Fruit fly (Drosophila melanogaster) whole organism, embryonic: ENCODE results near the gene CG6788.

Source experiments
- CG1024 ChIP-seq: fragments of 200-800 bp; sonication (Bioruptor generic); IDR thresholded peaks from 2 replicates; pipeline ENCODE4 v1.3.6; 2022; ENCODE audit warnings: missing biosample characterization, missing genetic modification characterization
- CG11247 ChIP-seq: fragments of 200-800 bp; sonication (Bioruptor generic); IDR thresholded peaks from 2 replicates; pipeline ENCODE4 v1.3.6; 2022; ENCODE audit warnings: missing biosample characterization, missing genetic modification characterization
- CG11560 ChIP-seq: fragments of 200-800 bp; sonication (Bioruptor generic); IDR thresholded peaks from 3 replicates; pipeline ENCODE4 v1.3.6; 2022; ENCODE audit warnings: missing biosample characterization, missing genetic modification characterization
- CG12155 ChIP-seq: fragments of 200-800 bp; sonication (Bioruptor generic); optimal IDR thresholded peaks from 3 replicates; lab custom pipeline; 2016; ENCODE audit warnings: missing biosample characterization, missing genetic modification characterization
- CG12219 ChIP-seq: fragments of 200-800 bp; sonication (Bioruptor generic); optimal IDR thresholded peaks from 3 replicates; lab custom pipeline; 2018; ENCODE audit warnings: missing biosample characterization, mild to moderate bottlenecking, missing genetic modification characterization
- CG13296 ChIP-seq: fragments of 200-800 bp; sonication (Bioruptor generic); optimal IDR thresholded peaks from 3 replicates; lab custom pipeline; 2018; ENCODE audit warnings: missing biosample characterization, mild to moderate bottlenecking, missing genetic modification characterization
- CG13424 ChIP-seq: fragments of 200-800 bp; sonication (Bioruptor generic); optimal IDR thresholded peaks from 2 replicates; lab custom pipeline; 2019; ENCODE audit warnings: missing biosample characterization, mild to moderate bottlenecking, missing genetic modification characterization, moderate library complexity
- CG15269 ChIP-seq: fragments of 200-800 bp; sonication (Bioruptor generic); optimal IDR thresholded peaks from 2 replicates; lab custom pipeline; 2018; ENCODE audit warnings: missing biosample characterization, mild to moderate bottlenecking, missing genetic modification characterization, moderate library complexity
- CG18599 ChIP-seq: fragments of 200-800 bp; sonication (Bioruptor generic); optimal IDR thresholded peaks from 3 replicates; lab custom pipeline; 2017; ENCODE audit warnings: missing biosample characterization, missing genetic modification characterization, mild to moderate bottlenecking, moderate library complexity, missing genetic modification reagents
- CG18619 ChIP-seq: fragments of 200-800 bp; sonication (Bioruptor generic); optimal IDR thresholded peaks from 3 replicates; lab custom pipeline; 2017; ENCODE audit warnings: missing biosample characterization, mild to moderate bottlenecking, missing genetic modification characterization
- CG30403 ChIP-seq: fragments of 200-800 bp; sonication (Bioruptor generic); optimal IDR thresholded peaks from 3 replicates; lab custom pipeline; 2016; ENCODE audit warnings: missing biosample characterization, missing genetic modification characterization
- CG31388 ChIP-seq: fragments of 200-800 bp; sonication (Bioruptor generic); optimal IDR thresholded peaks from 2 replicates; lab custom pipeline; 2016; ENCODE audit warnings: missing biosample characterization, missing genetic modification characterization
- CG33213 ChIP-seq: fragments of 200-800 bp; sonication (Bioruptor generic); optimal IDR thresholded peaks from 3 replicates; lab custom pipeline; 2016; ENCODE audit warnings: missing biosample characterization, missing genetic modification characterization
- CG33557 ChIP-seq: fragments of 200-800 bp; sonication (Bioruptor generic); optimal IDR thresholded peaks from 2 replicates; lab custom pipeline; 2019; ENCODE audit warnings: missing biosample characterization, mild to moderate bottlenecking, missing genetic modification characterization, moderate library complexity
- CG3995 ChIP-seq: fragments of 200-800 bp; sonication (Bioruptor generic); optimal IDR thresholded peaks from 3 replicates; lab custom pipeline; 2016; ENCODE audit warnings: missing biosample characterization, missing genetic modification characterization
- CG42726 ChIP-seq: fragments of 200-800 bp; sonication (Bioruptor generic); IDR thresholded peaks from 2 replicates; pipeline ENCODE4 v1.3.6; 2022; ENCODE audit warnings: missing biosample characterization, missing genetic modification characterization; ENCODE audit not compliant: partially characterized antibody
- CG4282 ChIP-seq: fragments of 200-800 bp; sonication (Bioruptor generic); optimal IDR thresholded peaks from 2 replicates; lab custom pipeline; 2016; ENCODE audit warnings: missing biosample characterization, missing genetic modification characterization
- CG4360 ChIP-seq: fragments of 200-800 bp; sonication (Bioruptor generic); IDR thresholded peaks from 2 replicates; pipeline ENCODE4 v1.3.6; 2022; ENCODE audit warnings: missing biosample characterization, missing genetic modification characterization
- CG4424 ChIP-seq: fragments of 200-800 bp; sonication (Bioruptor generic); optimal IDR thresholded peaks from 3 replicates; lab custom pipeline; 2016; ENCODE audit warnings: missing biosample characterization, missing genetic modification characterization
- CG6272 ChIP-seq: fragments of 200-800 bp; sonication (Bioruptor generic); IDR thresholded peaks from 2 replicates; pipeline ENCODE4 v1.3.6; 2022; ENCODE audit warnings: missing biosample characterization, missing genetic modification characterization
- CG7556 ChIP-seq: fragments of 200-800 bp; sonication (Bioruptor generic); optimal IDR thresholded peaks from 2 replicates; lab custom pipeline; 2017; ENCODE audit warnings: missing biosample characterization, mild to moderate bottlenecking, missing genetic modification characterization
- CG8478 ChIP-seq: fragments of >200 bp; optimal IDR thresholded peaks from 2 replicates; lab custom pipeline; 2018
- CG8765 ChIP-seq: fragments of 200-800 bp; sonication (Bioruptor generic); IDR thresholded peaks from 2 replicates; pipeline ENCODE4 v1.3.6; 2022; ENCODE audit warnings: missing biosample characterization, missing genetic modification characterization
- CG9727 ChIP-seq: fragments of 200-800 bp; sonication (Bioruptor generic); optimal IDR thresholded peaks from 3 replicates; lab custom pipeline; 2017; ENCODE audit warnings: missing biosample characterization, mild to moderate bottlenecking, missing genetic modification characterization
- Chrac-16 ChIP-seq: fragments of 200-800 bp; sonication (Bioruptor generic); optimal IDR thresholded peaks from 3 replicates; lab custom pipeline; 2016; ENCODE audit warnings: missing biosample characterization, missing genetic modification characterization
- Dad ChIP-seq: fragments of 200-800 bp; sonication (Bioruptor generic); optimal IDR thresholded peaks from 3 replicates; lab custom pipeline; 2016; ENCODE audit warnings: missing biosample characterization, missing genetic modification characterization
- Doc3 ChIP-seq: fragments of 200-800 bp; sonication (Bioruptor generic); IDR thresholded peaks from 3 replicates; pipeline ENCODE4 v1.3.6; 2022; ENCODE audit warnings: missing biosample characterization, missing genetic modification characterization; ENCODE audit not compliant: partially characterized antibody
- Drgx ChIP-seq: fragments of 200-800 bp; sonication (Bioruptor generic); IDR thresholded peaks from 2 replicates; pipeline ENCODE4 v1.3.6; 2022; ENCODE audit warnings: missing biosample characterization, missing genetic modification characterization
- Jarid2 ChIP-seq: fragments of 200-800 bp; sonication (Bioruptor generic); optimal IDR thresholded peaks from 3 replicates; lab custom pipeline; 2017; ENCODE audit warnings: mild to moderate bottlenecking, missing biosample characterization, missing genetic modification reagents, missing genetic modification characterization
- MBD-R2 ChIP-seq: fragments of 200-800 bp; sonication (Bioruptor generic); IDR thresholded peaks from 2 replicates; pipeline ENCODE4 v1.3.6; 2022; ENCODE audit warnings: missing biosample characterization, missing genetic modification characterization
- Nf-YC ChIP-seq: fragments of 200-800 bp; optimal IDR thresholded peaks from 3 replicates; lab custom pipeline; 2019; ENCODE audit warnings: missing biosample characterization, mild to moderate bottlenecking, missing genetic modification characterization, moderate library complexity
- Oli ChIP-seq: fragments of 200-800 bp; sonication (Bioruptor generic); optimal IDR thresholded peaks from 2 replicates; lab custom pipeline; 2018; ENCODE audit warnings: missing biosample characterization, mild to moderate bottlenecking, missing genetic modification characterization, moderate library complexity
- Sry-δ ChIP-seq: fragments of 200-800 bp; sonication (Bioruptor generic); optimal IDR thresholded peaks from 2 replicates; lab custom pipeline; 2016; ENCODE audit warnings: missing biosample characterization, missing genetic modification characterization
- Xbp1 ChIP-seq: fragments of 200-800 bp; sonication (Bioruptor generic); optimal IDR thresholded peaks from 3 replicates; lab custom pipeline; 2016; ENCODE audit warnings: missing biosample characterization, mild to moderate bottlenecking, missing genetic modification characterization
- Xrp1 ChIP-seq: fragments of 200-800 bp; sonication (Bioruptor generic); IDR thresholded peaks from 2 replicates; pipeline ENCODE4 v1.3.6; 2022; ENCODE audit warnings: missing biosample characterization, missing genetic modification characterization
- bbx ChIP-seq: fragments of 200-800 bp; sonication (Bioruptor generic); IDR thresholded peaks from 2 replicates; pipeline ENCODE4 v1.3.6; 2022; ENCODE audit warnings: missing biosample characterization, missing genetic modification characterization; ENCODE audit not compliant: partially characterized antibody
- bsh ChIP-seq, 2 experiments: fragments of 200-800 bp; sonication (Bioruptor generic); optimal IDR thresholded peaks; 2 replicates each; lab custom pipeline; 2017 to 2018; ENCODE audit warnings: mild to moderate bottlenecking in 2 of 2, missing biosample characterization in 2 of 2, missing genetic modification characterization in 2 of 2, moderate library complexity in 1 of 2
- btn ChIP-seq: fragments of 200-800 bp; sonication (Bioruptor generic); optimal IDR thresholded peaks from 2 replicates; lab custom pipeline; 2016; ENCODE audit warnings: missing biosample characterization, missing genetic modification characterization
- cas ChIP-seq: fragments of 200-800 bp; sonication (Bioruptor generic); IDR thresholded peaks from 2 replicates; pipeline ENCODE4 v1.3.6; 2022; ENCODE audit warnings: missing biosample characterization, missing genetic modification characterization
- cg ChIP-seq: fragments of 200-800 bp; sonication (Bioruptor generic); optimal IDR thresholded peaks from 3 replicates; lab custom pipeline; 2019; ENCODE audit warnings: missing biosample characterization, mild to moderate bottlenecking, missing genetic modification characterization, moderate library complexity
- grau ChIP-seq: fragments of 200-800 bp; optimal IDR thresholded peaks from 3 replicates; lab custom pipeline; 2019; ENCODE audit warnings: missing biosample characterization, mild to moderate bottlenecking, missing genetic modification characterization, moderate library complexity
- ken ChIP-seq: fragments of 200-800 bp; sonication (Bioruptor generic); IDR thresholded peaks from 3 replicates; pipeline ENCODE4 v1.3.6; 2022; ENCODE audit warnings: missing biosample characterization, missing genetic modification characterization
- lilli ChIP-seq: fragments of 200-800 bp; sonication (Bioruptor generic); optimal IDR thresholded peaks from 3 replicates; lab custom pipeline; 2016; ENCODE audit warnings: missing biosample characterization, missing genetic modification characterization
- peb ChIP-seq: fragments of 200-800 bp; sonication (Bioruptor generic); IDR thresholded peaks from 2 replicates; pipeline ENCODE4 v1.3.6; 2022; ENCODE audit warnings: missing biosample characterization, missing genetic modification characterization
- prd ChIP-seq, 3 experiments: fragments of >200 bp in 2 of 3; fragments of 200-800 bp in 1 of 3; sonication (Bioruptor generic) in 1 of 3; optimal IDR thresholded peaks in 2 of 3; IDR thresholded peaks in 1 of 3; 2 replicates in 2 of 3; 3 replicates in 1 of 3; pipeline versions ENCODE4 v1.3.6 to Lab custom; 2017 to 2022; ENCODE audit warnings: missing biosample characterization in 1 of 3, missing genetic modification characterization in 1 of 3
- salm ChIP-seq: fragments of 200-800 bp; sonication (Bioruptor generic); optimal IDR thresholded peaks from 2 replicates; lab custom pipeline; 2018; ENCODE audit warnings: missing biosample characterization, mild to moderate bottlenecking, missing genetic modification characterization
- trh ChIP-seq: fragments of 200-800 bp; sonication (Bioruptor generic); optimal IDR thresholded peaks from 2 replicates; lab custom pipeline; 2016; ENCODE audit warnings: missing biosample characterization, missing genetic modification characterization
- unpg ChIP-seq: fragments of 200-800 bp; sonication (Bioruptor generic); optimal IDR thresholded peaks from 3 replicates; lab custom pipeline; 2018; ENCODE audit warnings: missing biosample characterization, mild to moderate bottlenecking, missing genetic modification characterization, moderate library complexity
- vnd ChIP-seq: fragments of 200-800 bp; sonication (Bioruptor generic); IDR thresholded peaks from 3 replicates; pipeline ENCODE4 v1.3.6; 2022; ENCODE audit warnings: missing biosample characterization, missing genetic modification characterization; ENCODE audit not compliant: partially characterized antibody

The CG6788 gene

DNA sequence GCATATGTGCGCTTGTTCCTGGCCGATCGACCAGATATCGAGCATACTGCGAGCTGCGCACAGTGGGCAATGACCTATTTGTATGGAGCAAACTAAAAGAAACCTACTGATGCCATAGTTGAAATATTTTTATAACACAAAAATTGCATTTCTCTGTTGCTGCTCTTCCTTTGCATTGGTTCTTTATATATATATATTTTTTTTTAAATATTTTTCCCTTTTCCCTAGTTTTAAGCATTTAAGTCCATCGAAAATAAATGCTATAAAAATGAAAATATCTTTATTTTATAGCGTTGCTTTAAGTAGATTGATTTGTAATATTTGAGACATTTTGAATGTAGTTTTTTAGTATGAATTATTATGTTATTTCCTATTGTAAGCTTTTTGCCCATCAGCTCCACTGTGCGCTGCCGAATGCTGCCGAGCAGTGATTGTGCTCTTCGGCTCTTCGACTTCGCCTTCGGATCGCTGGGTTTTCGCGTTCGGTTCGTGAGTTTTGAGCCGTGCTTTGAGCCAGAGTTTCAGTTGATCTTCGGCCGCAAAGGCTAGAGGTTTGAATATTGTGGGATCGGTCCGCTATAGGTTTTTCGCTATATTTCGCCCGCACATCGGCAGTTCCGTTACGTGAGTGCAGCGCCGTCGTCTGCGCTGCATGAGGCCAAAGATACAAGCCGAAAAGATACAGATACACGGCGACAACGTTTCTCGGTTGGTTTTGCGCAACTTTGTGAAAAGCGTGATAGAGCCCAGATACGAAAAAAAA, 23.1 kb downstream of the CG6788 start, which contains the start of gene CG6847 (continued):
- TF ChIP-seq CG42726 (GFP tag; lab: Robert Waterston, UW) (no peak), lilli (peak; percentile 57), peb (no peak), cas (no peak), CG33213 (GFP tag; lab: Kevin White, UChicago) (no peak), CG8478 (no peak), CG1024 (GFP tag; lab: Robert Waterston, UW) (no peak), CG4282 (GFP tag; lab: Kevin White, UChicago) (no peak), Dad (GFP tag; lab: Kevin White, UChicago) (no peak), vnd (no peak), btn (GFP tag; lab: Kevin White, UChicago) (no peak), Jarid2 (GFP tag; lab: Kevin White, UChicago) (peak; percentile 60), bsh (GFP tag; optimal IDR thresholded peaks at IDR 0.05; lab: Kevin White, UChicago) (peak; percentile 67 to 71), trh (GFP tag; lab: Kevin White, UChicago) (peak; percentile 52), CG33557 (GFP tag; lab: Kevin White, UChicago) (peak; percentile 44), CG4424 (peak; percentile 38), grau (tag; lab: Kevin White, UChicago) (peak; percentile 84), CG8765 (GFP tag; lab: Robert Waterston, UW) (no peak), Drgx (peak; percentile 39), CG18599 (GFP tag; lab: Kevin White, UChicago) (peak; percentile 61), Sry-δ (GFP tag; lab: Kevin White, UChicago) (no peak), CG18619 (peak; percentile 83), CG9727 (GFP tag; lab: Kevin White, UChicago) (peak; percentile 58), Xrp1 (GFP tag; lab: Robert Waterston, UW) (peak; percentile 41), prd (optimal IDR thresholded peaks at IDR 0.05; lab: Kevin White, UChicago) (no peak), prd (GFP tag; IDR thresholded peaks at IDR 0.05; lab: Robert Waterston, UW) (peak; percentile 62; the same call in 2 of the 3 replicates), bbx (peak; percentile 31; the same call in 1 of the 2 replicates), Doc3 (GFP tag; lab: Robert Waterston, UW) (no peak), CG11247 (GFP tag; lab: Robert Waterston, UW) (peak; percentile 31; the same call in 1 of the 2 replicates), unpg (GFP tag; lab: Kevin White, UChicago) (peak; percentile 75), salm (tag; lab: Kevin White, UChicago) (peak; percentile 60), CG11560 (tag; lab: Robert Waterston, UW) (no peak), MBD-R2 (GFP tag; lab: Robert Waterston, UW) (no peak), CG12155 (GFP tag; lab: Kevin White, UChicago) (peak; percentile 36), Oli (tag; lab: Kevin White, UChicago) (peak; percentile 83), CG31388 (GFP tag; lab: Kevin White, UChicago) (no peak), Xbp1 (GFP tag; lab: Kevin White, UChicago) (peak; percentile 72), CG13424 (tag; lab: Kevin White, UChicago) (peak; percentile 61), CG13296 (GFP tag; lab: Kevin White, UChicago) (peak; percentile 22), CG7556 (GFP tag; lab: Kevin White, UChicago) (peak; percentile 93), cg (GFP tag; lab: Kevin White, UChicago) (no peak), CG6272 (GFP tag; lab: Robert Waterston, UW) (no peak), CG12219 (peak; percentile 15), Chrac-16 (GFP tag; lab: Kevin White, UChicago) (peak; percentile 65), Nf-YC (tag; lab: Kevin White, UChicago) (peak; percentile 59), CG30403 (GFP tag; lab: Kevin White, UChicago) (peak; percentile 80), CG4360 (no peak), CG3995 (GFP tag; lab: Kevin White, UChicago) (no peak), ken (GFP tag; lab: Robert Waterston, UW) (0 out of 3 replicates have a peak, but pooled peaks have one; percentile 19), CG15269 (tag; lab: Kevin White, UChicago) (peak; percentile 80)
